Fruit fly (Drosophila melanogaster): ENCODE measurements around the gene CG15760.

The CG15760 gene

DNA sequence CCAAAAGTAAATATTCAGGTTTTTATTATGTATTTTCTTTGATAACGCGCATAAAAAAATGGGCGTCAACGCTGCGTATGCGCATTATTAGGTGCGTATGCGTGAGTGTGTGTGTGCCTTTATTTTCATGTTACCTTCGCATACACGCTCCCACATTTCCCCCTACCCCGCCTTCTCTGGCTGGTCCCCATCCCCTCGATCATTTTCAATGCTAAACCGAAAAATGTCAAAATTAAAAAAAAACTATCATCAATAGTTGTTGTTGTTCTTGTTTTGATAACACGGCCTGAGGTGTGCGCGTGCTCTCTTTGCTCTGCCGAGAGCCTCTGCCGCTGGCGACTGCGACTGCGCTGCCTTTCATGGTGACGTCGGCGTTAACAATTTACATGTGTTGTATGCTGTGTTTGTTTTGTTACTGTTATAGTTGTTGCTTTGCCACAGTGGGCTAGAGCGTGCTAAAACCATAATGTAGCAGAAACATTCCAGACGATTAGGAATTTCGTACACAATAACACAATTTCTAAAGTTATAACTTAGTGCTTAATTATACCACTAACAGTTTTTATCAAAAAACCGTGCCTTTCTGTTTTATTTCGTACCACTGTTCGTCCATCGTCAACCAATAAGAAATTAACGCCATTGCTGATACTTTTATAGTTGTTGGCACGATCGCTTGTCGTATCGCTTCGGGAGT, 29.4 kb upstream of the CG15760 start (continued):
- TF ChIP-seq svp (GFP tag): peak; percentile 98
- peak; percentile 98 for TF ChIP-seq dac (GFP tag; optimal IDR thresholded peaks at IDR 0.05)
- peak; percentile 98 for TF ChIP-seq Lpt (GFP tag; optimal IDR thresholded peaks at IDR 0.05)
- TF ChIP-seq ss (GFP tag; optimal IDR thresholded peaks at IDR 0.05): peak; percentile 98
- peak; percentile 95 for TF ChIP-seq Hr39 (GFP tag; optimal IDR thresholded peaks at IDR 0.05)
- TF ChIP-seq fkh (GFP tag; optimal IDR thresholded peaks at IDR 0.05): peak; percentile 98
- TF ChIP-seq CG10669 (GFP tag; optimal IDR thresholded peaks at IDR 0.05): peak; percentile 98
- TF ChIP-seq CG1621 (tag; optimal IDR thresholded peaks at IDR 0.05): peak; percentile 98
- peak; percentile 97 for TF ChIP-seq CG11294 (GFP tag; IDR thresholded peaks at IDR 0.05)
- peak; percentile 96 for TF ChIP-seq dsx (GFP tag; optimal IDR thresholded peaks at IDR 0.05; ENCODE audit: poor library complexity, severe bottlenecking)
- peak; percentile 99 for TF ChIP-seq pdm3 (GFP tag; optimal IDR thresholded peaks at IDR 0.05)
- TF ChIP-seq CG15336 (GFP tag; IDR thresholded peaks at IDR 0.05): peak; percentile 99
- peak; percentile 91 for TF ChIP-seq Ets21C (GFP tag; optimal IDR thresholded peaks at IDR 0.05)
- TF ChIP-seq CG10631 (GFP tag; optimal IDR thresholded peaks at IDR 0.05): peak; percentile 97
- peak; percentile 98 for TF ChIP-seq OdsH (GFP tag; optimal IDR thresholded peaks at IDR 0.05)
- TF ChIP-seq eg (GFP tag; IDR thresholded peaks at IDR 0.05): peak; percentile 99
- peak; percentile 83 for TF ChIP-seq Eip93F (GFP tag; optimal IDR thresholded peaks at IDR 0.05)

dm6 chrX:13640692-13641011, 28.8 kb upstream of the CG15760 start:
- TF ChIP-seq svp (GFP tag): peak; percentile 95
- TF ChIP-seq CG16779 (tag; optimal IDR thresholded peaks at IDR 0.05): no peak
- no peak for TF ChIP-seq Blimp-1 (GFP tag; optimal IDR thresholded peaks at IDR 0.05)

- TF ChIP-seq CG3032 (tag; optimal IDR thresholded peaks at IDR 0.05) (peak; percentile 79), Eip93F (GFP tag; optimal IDR thresholded peaks at IDR 0.05) (no peak), Ets21C (GFP tag; optimal IDR thresholded peaks at IDR 0.05) (peak; percentile 67), CG11294 (GFP tag; IDR thresholded peaks at IDR 0.05) (peak; percentile 79), CG15336 (GFP tag; IDR thresholded peaks at IDR 0.05) (peak; percentile 91), Eip78C (GFP tag) (peak; percentile 93), cyc (GFP tag; optimal IDR thresholded peaks at IDR 0.05) (peak; percentile 74), CG8632 (GFP tag; optimal IDR thresholded peaks at IDR 0.05) (peak; percentile 77), CG6276 (GFP tag; optimal IDR thresholded peaks at IDR 0.05) (peak; percentile 90), topi (GFP tag; optimal IDR thresholded peaks at IDR 0.05) (peak; percentile 79), dsx (GFP tag; optimal IDR thresholded peaks at IDR 0.05; ENCODE audit: poor library complexity, severe bottlenecking) (peak; percentile 74), CG8319 (GFP tag; optimal IDR thresholded peaks at IDR 0.05) (peak; percentile 68), vri (GFP tag; optimal IDR thresholded peaks at IDR 0.05) (peak; percentile 75), CG1621 (tag; optimal IDR thresholded peaks at IDR 0.05) (peak; percentile 19), Met (GFP tag; optimal IDR thresholded peaks at IDR 0.05) (peak; percentile 72), Blimp-1 (GFP tag; optimal IDR thresholded peaks at IDR 0.05) (no peak), Hr39 (GFP tag; optimal IDR thresholded peaks at IDR 0.05) (peak; percentile 81), net (GFP tag; optimal IDR thresholded peaks at IDR 0.05) (peak; percentile 86), acj6 (GFP tag; optimal IDR thresholded peaks at IDR 0.05) (peak; percentile 85), CG6792 (GFP tag; optimal IDR thresholded peaks at IDR 0.05) (peak; percentile 77), spab (GFP tag; optimal IDR thresholded peaks at IDR 0.05) (peak; percentile 84), CG4318 (GFP tag; optimal IDR thresholded peaks at IDR 0.05) (peak; percentile 82), CG3919 (GFP tag; optimal IDR thresholded peaks at IDR 0.05) (peak; percentile 87), Sox102F (GFP tag; optimal IDR thresholded peaks at IDR 0.05) (peak; percentile 74), fd85E (GFP tag; optimal IDR thresholded peaks at IDR 0.05) (peak; percentile 32), svp (GFP tag) (peak; percentile 18), CG16779 (tag; optimal IDR thresholded peaks at IDR 0.05) (peak; percentile 64), eg (GFP tag; IDR thresholded peaks at IDR 0.05) (peak; percentile 93), CG10669 (GFP tag; optimal IDR thresholded peaks at IDR 0.05) (peak; percentile 84), Sox14 (GFP tag; optimal IDR thresholded peaks at IDR 0.05) (peak; percentile 76), dac (GFP tag; optimal IDR thresholded peaks at IDR 0.05) (peak; percentile 82), CG8119 (GFP tag; IDR thresholded peaks at IDR 0.05) (peak; percentile 90), CG6808 (GFP tag; optimal IDR thresholded peaks at IDR 0.05) (peak; percentile 85), Smox (GFP tag; optimal IDR thresholded peaks at IDR 0.05) (peak; percentile 71), fkh (GFP tag; optimal IDR thresholded peaks at IDR 0.05) (peak; percentile 85), fd59A (GFP tag; optimal IDR thresholded peaks at IDR 0.05) (peak; percentile 81), Gug (GFP tag; IDR thresholded peaks at IDR 0.05) (peak; percentile 64), esn (GFP tag; optimal IDR thresholded peaks at IDR 0.05) (peak; percentile 86)
Measured at dm6 chrX:13641115-13641890, 28.2 kb upstream of the CG15760 start.

Measured in whole organism, prepupa.